Worm (Caenorhabditis elegans) whole organism, L2 larva: ENCODE results near the gene ctps-1.

Source experiments
- C34F6.9 ChIP-seq: fragments of 150-350 bp; optimal IDR thresholded peaks from 2 replicates; lab custom pipeline; 2014; ENCODE audit warnings: missing biosample characterization, missing genetic modification characterization
- F13H6.1 ChIP-seq: sonication (generic microtip); optimal IDR thresholded peaks from 2 replicates; lab custom pipeline; 2016; ENCODE audit warnings: missing genetic modification characterization, missing compliant biosample characterization
- R02D3.7 ChIP-seq: fragments of 150-350 bp; optimal IDR thresholded peaks from 2 replicates; lab custom pipeline; 2014; ENCODE audit warnings: missing biosample characterization, missing genetic modification characterization
- ZK546.5 ChIP-seq: sonication (generic microtip); optimal IDR thresholded peaks from 2 replicates; lab custom pipeline; 2017; ENCODE audit warnings: missing biosample characterization, missing genetic modification characterization
- alr-1 ChIP-seq: fragments of 150-350 bp; optimal IDR thresholded peaks from 2 replicates; lab custom pipeline; 2014; ENCODE audit warnings: missing biosample characterization, missing genetic modification characterization
- aly-2 ChIP-seq: fragments of 150-350 bp; optimal IDR thresholded peaks from 2 replicates; lab custom pipeline; 2014; ENCODE audit warnings: missing biosample characterization, missing genetic modification characterization
- ama-1 ChIP-seq: fragments of 150-350 bp; optimal IDR thresholded peaks from 2 replicates; lab custom pipeline; 2018; ENCODE audit warnings: inconsistent platforms
- blmp-1 ChIP-seq: sonication (generic microtip); optimal IDR thresholded peaks from 2 replicates; lab custom pipeline; 2017; ENCODE audit warnings: missing genetic modification characterization, mild to moderate bottlenecking, missing compliant biosample characterization, antibody characterized with exemption, moderate library complexity; ENCODE audit not compliant: insufficient read depth
- ceh-82 ChIP-seq: fragments of 150-350 bp; optimal IDR thresholded peaks from 2 replicates; lab custom pipeline; 2014; ENCODE audit warnings: missing biosample characterization, missing genetic modification characterization
- dmd-4 ChIP-seq: sonication (generic microtip); optimal IDR thresholded peaks from 2 replicates; lab custom pipeline; 2017; ENCODE audit warnings: missing biosample characterization, missing genetic modification characterization
- egl-27 ChIP-seq: sonication (generic microtip); optimal IDR thresholded peaks from 3 replicates; lab custom pipeline; 2017; ENCODE audit warnings: missing biosample characterization, missing genetic modification reagents, missing genetic modification characterization
- elt-1 ChIP-seq: fragments of 150-350 bp; optimal IDR thresholded peaks from 2 replicates; lab custom pipeline; 2014; ENCODE audit warnings: missing biosample characterization, missing genetic modification characterization
- elt-3 ChIP-seq: sonication (generic microtip); optimal IDR thresholded peaks from 2 replicates; lab custom pipeline; 2017; ENCODE audit warnings: missing biosample characterization, missing genetic modification characterization
- gmeb-1 ChIP-seq: fragments of 150-350 bp; optimal IDR thresholded peaks from 2 replicates; lab custom pipeline; 2014; ENCODE audit warnings: missing biosample characterization, missing genetic modification characterization
- lin-11 ChIP-seq: fragments of 150-350 bp; sonication (generic microtip); optimal IDR thresholded peaks from 2 replicates; lab custom pipeline; 2014; ENCODE audit warnings: missing biosample characterization, missing genetic modification characterization, inconsistent platforms, mixed read lengths
- lin-13 ChIP-seq: fragments of 150-350 bp; optimal IDR thresholded peaks from 2 replicates; lab custom pipeline; 2014; ENCODE audit warnings: missing biosample characterization, missing genetic modification reagents, missing genetic modification characterization
- lsy-2 ChIP-seq, 2 experiments: fragments of 150-350 bp in 1 of 2; sonication (generic microtip) in 1 of 2; optimal IDR thresholded peaks; 2 replicates each; lab custom pipeline; 2014 to 2017; ENCODE audit warnings: missing biosample characterization in 2 of 2, missing genetic modification characterization in 2 of 2
- mab-5 ChIP-seq: fragments of 150-350 bp; optimal IDR thresholded peaks from 2 replicates; lab custom pipeline; 2014; ENCODE audit warnings: missing biosample characterization, missing genetic modification characterization
- mbf-1 ChIP-seq: sonication (generic microtip); optimal IDR thresholded peaks from 2 replicates; lab custom pipeline; 2017; ENCODE audit warnings: missing biosample characterization, missing genetic modification characterization
- mdl-1 ChIP-seq, 2 experiments: fragments of 150-350 bp in 1 of 2; sonication (generic microtip) in 1 of 2; optimal IDR thresholded peaks; 2 replicates each; lab custom pipeline; 2017; ENCODE audit warnings: missing biosample characterization in 2 of 2, missing genetic modification characterization in 2 of 2
- nhr-11 ChIP-seq: fragments of 150-350 bp; optimal IDR thresholded peaks from 2 replicates; lab custom pipeline; 2014; ENCODE audit warnings: missing biosample characterization, missing genetic modification characterization
- nhr-12 ChIP-seq: fragments of 150-350 bp; optimal IDR thresholded peaks from 2 replicates; lab custom pipeline; 2014; ENCODE audit warnings: missing biosample characterization, missing genetic modification characterization
- nhr-129 ChIP-seq: fragments of 150-350 bp; optimal IDR thresholded peaks from 2 replicates; lab custom pipeline; 2014; ENCODE audit warnings: missing biosample characterization, missing genetic modification characterization
- nhr-21 ChIP-seq: fragments of 150-350 bp; optimal IDR thresholded peaks from 2 replicates; lab custom pipeline; 2014; ENCODE audit warnings: missing biosample characterization, missing genetic modification characterization
- nhr-23 ChIP-seq: fragments of 150-350 bp; optimal IDR thresholded peaks from 2 replicates; lab custom pipeline; 2014; ENCODE audit warnings: missing biosample characterization, missing genetic modification reagents, missing genetic modification characterization
- nhr-25 ChIP-seq: fragments of 150-350 bp; sonication (generic microtip); optimal IDR thresholded peaks from 3 replicates; lab custom pipeline; 2014; ENCODE audit warnings: missing biosample characterization, missing genetic modification characterization
- nhr-6 ChIP-seq: fragments of 150-350 bp; optimal IDR thresholded peaks from 2 replicates; lab custom pipeline; 2014; ENCODE audit warnings: missing biosample characterization, missing genetic modification characterization
- nhr-77 ChIP-seq: fragments of 150-350 bp; optimal IDR thresholded peaks from 2 replicates; lab custom pipeline; 2014; ENCODE audit warnings: missing biosample characterization, missing genetic modification characterization
- sem-4 ChIP-seq: fragments of 150-350 bp; optimal IDR thresholded peaks from 2 replicates; lab custom pipeline; 2014; ENCODE audit warnings: missing biosample characterization, missing genetic modification reagents, missing genetic modification characterization
- sma-3 ChIP-seq: sonication (generic microtip); optimal IDR thresholded peaks from 2 replicates; lab custom pipeline; 2016; ENCODE audit warnings: missing genetic modification reagents, missing genetic modification characterization, missing compliant biosample characterization
- sma-9 ChIP-seq, 2 experiments: fragments of 150-350 bp in 1 of 2; sonication (generic microtip) in 1 of 2; optimal IDR thresholded peaks; 2 replicates each; lab custom pipeline; 2014 to 2016; ENCODE audit warnings: missing genetic modification characterization in 2 of 2, mild to moderate bottlenecking in 1 of 2, missing biosample characterization in 1 of 2, missing compliant biosample characterization in 1 of 2, missing genetic modification reagents in 1 of 2, moderate library complexity in 1 of 2
- snpc-4 ChIP-seq: fragments of 150-350 bp; optimal IDR thresholded peaks from 2 replicates; lab custom pipeline; 2014; ENCODE audit warnings: missing biosample characterization, missing genetic modification characterization
- unc-55 ChIP-seq: fragments of 150-350 bp; sonication (generic microtip); optimal IDR thresholded peaks from 3 replicates; lab custom pipeline; 2014; ENCODE audit warnings: missing biosample characterization, missing genetic modification reagents, missing genetic modification characterization
- unc-62 ChIP-seq: fragments of 150-350 bp; optimal IDR thresholded peaks from 2 replicates; lab custom pipeline; 2014; ENCODE audit warnings: missing biosample characterization, missing genetic modification reagents, missing genetic modification characterization
- zag-1 ChIP-seq: fragments of 150-350 bp; optimal IDR thresholded peaks from 2 replicates; lab custom pipeline; 2014; ENCODE audit warnings: missing biosample characterization, missing genetic modification characterization
- ztf-1 ChIP-seq: fragments of 200-800 bp; sonication (Bioruptor generic); conservative IDR thresholded peaks from 2 replicates; pipeline ENCODE4 v1.3.6; 2022; ENCODE audit warnings: missing genetic modification characterization, missing compliant biosample characterization
- ztf-11 ChIP-seq: sonication (generic microtip); optimal IDR thresholded peaks from 2 replicates; lab custom pipeline; 2017; ENCODE audit warnings: missing biosample characterization, missing genetic modification characterization
- ztf-4 ChIP-seq: fragments of 150-350 bp; optimal IDR thresholded peaks from 2 replicates; lab custom pipeline; 2014; ENCODE audit warnings: missing biosample characterization, missing genetic modification characterization

Gene ctps-1

DNA sequence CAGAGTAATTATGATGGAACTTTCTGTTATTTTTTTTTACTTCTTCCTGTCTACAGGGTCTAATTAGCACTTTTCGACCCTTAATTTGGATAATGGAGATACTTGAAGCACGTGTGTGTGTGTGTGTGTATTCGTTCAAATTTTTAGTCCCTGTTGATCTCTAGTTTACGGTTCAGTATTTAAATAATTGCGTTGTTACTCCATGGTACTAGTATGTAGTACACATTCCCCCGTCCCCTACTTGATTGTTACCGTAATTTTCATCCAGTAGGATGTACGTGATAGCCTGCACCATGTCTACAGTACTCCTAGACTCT is 15.4 kb upstream of the ctps-1 start:
- TF ChIP-seq mbf-1 = no peak
- TF ChIP-seq nhr-129 = no peak

- TF ChIP-seq sma-9 (GFP tag; optimal IDR thresholded peaks at IDR 0.05; lab: Kevin White, UChicago) = peak; percentile 19
- no peak for TF ChIP-seq sma-9 (tag; optimal IDR thresholded peaks at IDR 0.05; lab: Kevin White, UChicago)
- TF ChIP-seq mdl-1 (tag; optimal IDR thresholded peaks at IDR 0.05; lab: Kevin White, UChicago) = no peak
- no peak for TF ChIP-seq unc-62 (GFP tag; lab: Kevin White, UChicago)
- TF ChIP-seq elt-1 = no peak
- no peak for TF ChIP-seq ama-1 (lab: Kevin White, UChicago)
- no peak for TF ChIP-seq nhr-21 (tag; lab: Kevin White, UChicago)
- TF ChIP-seq R02D3.7 (tag; lab: Kevin White, UChicago) = no peak
- TF ChIP-seq nhr-129 = no peak
- no peak for TF ChIP-seq mab-5 (tag; lab: Kevin White, UChicago)
- no peak for TF ChIP-seq ztf-4 (tag; lab: Kevin White, UChicago)
- TF ChIP-seq blmp-1 (tag; lab: Kevin White, UChicago) = peak; percentile 11
- no peak for TF ChIP-seq C34F6.9 (tag; lab: Kevin White, UChicago)
- TF ChIP-seq aly-2 = no peak
- no peak for TF ChIP-seq ceh-82 (tag; lab: Kevin White, UChicago)
- no peak for TF ChIP-seq F13H6.1 (tag; lab: Kevin White, UChicago)
Observed at ce11 chrV:16779971-16780370, 14.7 kb upstream of the ctps-1 start.

DNA sequence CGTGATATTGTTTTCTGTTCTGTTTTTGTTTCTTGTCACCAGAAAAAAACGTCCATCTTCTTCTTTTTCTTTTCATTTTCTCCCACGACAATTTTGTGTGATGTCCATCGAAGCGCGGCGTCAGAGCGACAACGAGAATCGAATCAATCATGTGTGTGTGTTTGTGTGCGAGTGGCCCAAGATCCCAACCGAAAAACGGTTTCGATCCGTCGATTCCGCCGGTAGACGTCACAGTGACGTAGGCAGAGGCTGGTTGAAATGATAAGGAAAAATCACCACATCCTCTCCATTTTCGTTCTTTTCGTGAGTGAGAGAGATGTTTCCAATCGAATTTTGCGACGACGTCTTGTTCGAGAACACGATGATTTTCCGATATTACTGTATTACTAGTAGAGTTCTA is 14.1 kb upstream of the ctps-1 start:
- TF ChIP-seq mab-5 (tag; lab: Kevin White, UChicago) (no peak), nhr-21 (tag; lab: Kevin White, UChicago) (peak; percentile 41), ZK546.5 (tag; lab: Kevin White, UChicago) (no peak), mdl-1 (tag; optimal IDR thresholded peaks at IDR 0.05; lab: Kevin White, UChicago) (no peak), sma-9 (GFP tag; optimal IDR thresholded peaks at IDR 0.05; lab: Kevin White, UChicago) (peak; percentile 41), sma-9 (tag; optimal IDR thresholded peaks at IDR 0.05; lab: Kevin White, UChicago) (no peak), sma-3 (GFP tag; lab: Kevin White, UChicago) (peak; percentile 27), dmd-4 (tag; lab: Kevin White, UChicago) (no peak)

- TF ChIP-seq unc-55 = no peak
- TF ChIP-seq F13H6.1 (tag; lab: Kevin White, UChicago) = no peak
- no peak for TF ChIP-seq ztf-11 (tag; lab: Kevin White, UChicago)
- no peak for TF ChIP-seq gmeb-1 (tag; lab: Kevin White, UChicago)
- TF ChIP-seq ztf-1 (GFP tag; lab: Robert Waterston, UW) = no peak
- no peak for TF ChIP-seq nhr-23 (tag; lab: Kevin White, UChicago)
- no peak for TF ChIP-seq ceh-82 (tag; lab: Kevin White, UChicago)
- no peak for TF ChIP-seq sma-3 (GFP tag; lab: Kevin White, UChicago)
- TF ChIP-seq nhr-21 (tag; lab: Kevin White, UChicago) = no peak
- TF ChIP-seq egl-27 (tag; lab: Kevin White, UChicago) = no peak
- TF ChIP-seq mbf-1 = no peak
- no peak for TF ChIP-seq nhr-11 (tag; lab: Kevin White, UChicago)
- TF ChIP-seq lin-11 (tag; lab: Kevin White, UChicago) = no peak
- TF ChIP-seq alr-1 (tag; lab: Kevin White, UChicago) = no peak
- no peak for TF ChIP-seq sem-4 (tag; lab: Kevin White, UChicago)
- TF ChIP-seq aly-2 = no peak
- TF ChIP-seq dmd-4 (tag; lab: Kevin White, UChicago) = no peak
- TF ChIP-seq nhr-6 (tag; lab: Kevin White, UChicago) = no peak
- TF ChIP-seq zag-1 (tag; lab: Kevin White, UChicago) = no peak
Observed at ce11 chrV:16781974-16782373, 12.7 kb upstream of the ctps-1 start.

DNA sequence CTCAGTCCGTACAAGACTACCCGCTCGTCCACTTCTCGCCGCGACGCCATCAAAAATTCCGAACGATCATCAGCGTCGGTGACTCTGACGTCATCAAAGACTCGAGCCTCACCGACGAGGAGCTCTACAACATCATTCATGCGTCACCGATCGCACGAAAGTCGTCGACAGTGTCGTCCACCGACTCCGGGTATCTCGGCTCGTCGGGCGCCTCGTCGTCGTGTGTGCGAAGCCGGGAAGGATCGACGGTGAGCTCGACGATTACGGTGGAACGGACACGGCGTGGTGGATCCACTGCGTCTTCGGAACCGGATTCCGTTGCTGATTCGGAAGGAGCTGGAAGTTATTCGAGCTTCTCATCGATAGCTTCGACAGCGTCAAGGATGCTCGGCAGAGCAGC is 9.9 kb upstream of the ctps-1 start:
- no peak for TF ChIP-seq F13H6.1 (tag; lab: Kevin White, UChicago)
- no peak for TF ChIP-seq egl-27 (tag; lab: Kevin White, UChicago)
- no peak for TF ChIP-seq lsy-2 (tag; optimal IDR thresholded peaks at IDR 0.05; lab: Kevin White, UChicago)
- no peak for TF ChIP-seq elt-3
- no peak for TF ChIP-seq nhr-77
- TF ChIP-seq mab-5 (tag; lab: Kevin White, UChicago) = no peak
- TF ChIP-seq C34F6.9 (tag; lab: Kevin White, UChicago) = no peak
- no peak for TF ChIP-seq nhr-25 (tag; lab: Kevin White, UChicago)
- TF ChIP-seq sma-9 (GFP tag; optimal IDR thresholded peaks at IDR 0.05; lab: Kevin White, UChicago) = no peak
- no peak for TF ChIP-seq sma-9 (tag; optimal IDR thresholded peaks at IDR 0.05; lab: Kevin White, UChicago)
- TF ChIP-seq sem-4 (tag; lab: Kevin White, UChicago) = no peak
- TF ChIP-seq R02D3.7 (tag; lab: Kevin White, UChicago) = no peak
- no peak for TF ChIP-seq nhr-23 (tag; lab: Kevin White, UChicago)
- no peak for TF ChIP-seq aly-2
- no peak for TF ChIP-seq snpc-4 (tag; lab: Kevin White, UChicago)
- no peak for TF ChIP-seq ztf-1 (GFP tag; lab: Robert Waterston, UW)
- TF ChIP-seq lin-13 (GFP tag; lab: Kevin White, UChicago) = no peak
- TF ChIP-seq nhr-12 (tag; lab: Kevin White, UChicago) = no peak
- no peak for TF ChIP-seq nhr-129
- no peak for TF ChIP-seq ztf-11 (tag; lab: Kevin White, UChicago)
- no peak for TF ChIP-seq dmd-4 (tag; lab: Kevin White, UChicago)
